Fruit fly (Drosophila melanogaster): ENCODE measurements around the gene LManIV.

Gene LManIV

dm6 chr2L:8772244-8772643 is at the start of gene LManIV:
TSS of gene LManIV (minus strand) at chr2L:8772344.
- no peak for TF ChIP-seq EcR (GFP tag; optimal IDR thresholded peaks at IDR 0.05)
- no peak for TF ChIP-seq usp (GFP tag; optimal IDR thresholded peaks at IDR 0.05)
- no peak for TF ChIP-seq psq (optimal IDR thresholded peaks at IDR 0.05)
- TF ChIP-seq CG8478 (optimal IDR thresholded peaks at IDR 0.05): no peak
- no peak for TF ChIP-seq pan (optimal IDR thresholded peaks at IDR 0.05)
- no peak for TF ChIP-seq Dll (optimal IDR thresholded peaks at IDR 0.05)

- TF ChIP-seq EcR (GFP tag; optimal IDR thresholded peaks at IDR 0.05) (no peak), usp (GFP tag; optimal IDR thresholded peaks at IDR 0.05) (no peak), CG8478 (optimal IDR thresholded peaks at IDR 0.05) (no peak), psq (optimal IDR thresholded peaks at IDR 0.05) (no peak), pan (optimal IDR thresholded peaks at IDR 0.05) (no peak), Dll (optimal IDR thresholded peaks at IDR 0.05) (no peak)
These were observed 48.4 kb upstream of the LManIV start for dm6 chr2L:8820539-8820938.

dm6 chr2L:8817343-8817742 is 45.2 kb upstream of the LManIV start:
- TF ChIP-seq usp (GFP tag; optimal IDR thresholded peaks at IDR 0.05) (no peak), CG8478 (optimal IDR thresholded peaks at IDR 0.05) (no peak), EcR (GFP tag; optimal IDR thresholded peaks at IDR 0.05) (no peak), pan (optimal IDR thresholded peaks at IDR 0.05) (no peak), Dll (optimal IDR thresholded peaks at IDR 0.05) (no peak), psq (optimal IDR thresholded peaks at IDR 0.05) (no peak)

dm6 chr2L:8809812-8810211 is 37.7 kb upstream of the LManIV start:
- TF ChIP-seq usp (GFP tag; optimal IDR thresholded peaks at IDR 0.05) (no peak), CG8478 (optimal IDR thresholded peaks at IDR 0.05) (no peak), Dll (optimal IDR thresholded peaks at IDR 0.05) (no peak), EcR (GFP tag; optimal IDR thresholded peaks at IDR 0.05) (no peak)

DNA sequence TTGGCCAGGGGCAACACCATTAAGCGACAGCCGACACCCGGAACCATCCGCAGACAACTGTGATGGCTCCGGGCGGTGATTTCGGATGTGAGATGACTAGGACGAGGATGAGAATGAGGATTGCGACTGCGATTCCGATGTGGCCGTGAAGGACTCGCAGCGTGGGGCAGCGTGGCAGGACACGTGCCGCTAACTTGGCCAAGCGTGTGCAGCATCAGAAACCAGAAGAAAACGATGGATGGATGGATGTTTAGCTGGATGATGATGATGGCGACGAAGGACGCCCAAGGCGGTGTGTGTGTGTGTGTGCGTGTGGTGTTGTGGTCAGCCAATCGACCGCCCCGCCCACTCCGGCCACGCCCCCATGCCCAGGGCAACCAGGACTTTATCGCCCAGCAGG is 32.0 kb upstream of the LManIV start:
- TF ChIP-seq EcR (GFP tag; optimal IDR thresholded peaks at IDR 0.05) (no peak), pan (optimal IDR thresholded peaks at IDR 0.05) (no peak), psq (optimal IDR thresholded peaks at IDR 0.05) (no peak), Dll (optimal IDR thresholded peaks at IDR 0.05) (no peak), CG8478 (optimal IDR thresholded peaks at IDR 0.05) (no peak), usp (GFP tag; optimal IDR thresholded peaks at IDR 0.05) (no peak)

DNA sequence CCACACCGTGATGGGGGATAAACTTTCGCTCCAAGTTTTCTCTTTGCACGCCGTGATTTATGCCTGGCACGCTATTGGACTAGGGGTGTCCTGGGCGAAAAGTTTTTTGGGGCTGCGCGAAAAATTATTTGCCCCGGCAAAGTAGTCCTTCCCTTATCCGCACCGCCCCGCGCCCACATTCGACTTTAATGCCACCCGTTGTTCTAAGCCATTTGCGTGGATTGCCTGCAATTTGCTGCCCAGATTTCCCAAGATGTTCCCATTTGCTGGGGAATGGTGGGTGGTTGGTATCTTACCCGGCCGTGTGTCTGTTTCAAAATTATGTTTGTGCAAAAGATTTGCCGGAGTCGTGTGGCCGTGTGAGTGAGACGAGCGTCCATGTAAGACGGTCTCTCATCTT is 26.9 kb upstream of the LManIV start:
- TF ChIP-seq psq (optimal IDR thresholded peaks at IDR 0.05) (no peak), usp (GFP tag; optimal IDR thresholded peaks at IDR 0.05) (no peak), pan (optimal IDR thresholded peaks at IDR 0.05) (no peak), Dll (optimal IDR thresholded peaks at IDR 0.05) (no peak), EcR (GFP tag; optimal IDR thresholded peaks at IDR 0.05) (no peak)

DNA sequence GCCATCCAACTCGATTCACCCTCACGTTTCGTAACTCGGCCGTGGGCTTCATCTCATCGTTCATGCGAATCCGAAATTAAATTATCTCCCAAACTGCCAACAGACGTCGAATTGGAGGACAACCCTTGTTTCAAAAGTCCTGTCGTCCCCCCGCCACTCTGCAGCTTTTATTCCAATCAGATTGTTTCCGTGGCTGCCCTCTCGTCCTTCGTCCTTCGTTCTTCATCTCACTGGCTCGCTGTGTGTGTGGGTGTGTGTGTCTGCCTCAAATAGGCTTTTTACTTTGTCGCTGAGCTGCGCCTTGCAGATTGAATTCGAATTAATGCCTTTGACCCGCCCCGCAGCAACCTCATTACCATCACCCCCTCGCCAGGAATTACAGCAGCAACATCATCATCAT is 22.0 kb upstream of the LManIV start:
- no peak for TF ChIP-seq pan (optimal IDR thresholded peaks at IDR 0.05)
- no peak for TF ChIP-seq EcR (GFP tag; optimal IDR thresholded peaks at IDR 0.05)
- TF ChIP-seq usp (GFP tag; optimal IDR thresholded peaks at IDR 0.05): no peak
- no peak for TF ChIP-seq psq (optimal IDR thresholded peaks at IDR 0.05)
- TF ChIP-seq Dll (optimal IDR thresholded peaks at IDR 0.05): no peak
- TF ChIP-seq CG8478 (optimal IDR thresholded peaks at IDR 0.05): no peak

DNA sequence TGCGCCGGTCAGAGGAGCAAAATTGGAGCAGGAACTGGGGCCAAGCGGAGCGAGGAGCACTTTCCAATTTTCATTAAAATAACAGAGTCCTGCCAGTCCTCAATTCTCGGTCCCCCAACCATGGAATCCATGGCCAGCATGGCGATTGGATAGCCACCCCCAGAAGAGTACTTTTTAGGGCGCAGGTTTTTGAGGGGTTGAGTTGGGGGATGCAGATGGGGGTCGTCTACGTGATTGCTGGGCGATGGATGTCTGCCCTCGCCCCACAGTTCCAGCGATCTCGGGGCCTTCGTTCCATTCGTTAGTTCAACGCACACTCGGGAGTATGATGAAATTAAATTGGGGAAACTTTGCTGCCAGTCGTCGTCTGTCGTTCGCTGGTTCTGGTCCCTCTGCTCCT is 19.6 kb upstream of the LManIV start:
- no peak for TF ChIP-seq psq (optimal IDR thresholded peaks at IDR 0.05)
- TF ChIP-seq CG8478 (optimal IDR thresholded peaks at IDR 0.05): no peak
- no peak for TF ChIP-seq usp (GFP tag; optimal IDR thresholded peaks at IDR 0.05)
- no peak for TF ChIP-seq EcR (GFP tag; optimal IDR thresholded peaks at IDR 0.05)
- no peak for TF ChIP-seq Dll (optimal IDR thresholded peaks at IDR 0.05)

dm6 chr2L:8787575-8787974 is 15.4 kb upstream of the LManIV start:
- TF ChIP-seq Dll (optimal IDR thresholded peaks at IDR 0.05) (no peak), psq (optimal IDR thresholded peaks at IDR 0.05) (no peak), usp (GFP tag; optimal IDR thresholded peaks at IDR 0.05) (no peak), EcR (GFP tag; optimal IDR thresholded peaks at IDR 0.05) (no peak), CG8478 (optimal IDR thresholded peaks at IDR 0.05) (no peak), pan (optimal IDR thresholded peaks at IDR 0.05) (no peak)

- TF ChIP-seq CG8478 (optimal IDR thresholded peaks at IDR 0.05): no peak
- TF ChIP-seq usp (GFP tag; optimal IDR thresholded peaks at IDR 0.05): no peak
- TF ChIP-seq EcR (GFP tag; optimal IDR thresholded peaks at IDR 0.05): no peak
- no peak for TF ChIP-seq pan (optimal IDR thresholded peaks at IDR 0.05)
- no peak for TF ChIP-seq Dll (optimal IDR thresholded peaks at IDR 0.05)
- no peak for TF ChIP-seq psq (optimal IDR thresholded peaks at IDR 0.05)
These were observed 12.6 kb upstream of the LManIV start for dm6 chr2L:8784731-8785130.

dm6 chr2L:8782400-8782799 is 10.3 kb upstream of the LManIV start, which contains the start of gene CG42710:
TSS of gene CG42710 (minus strand) at chr2L:8782500.
- no peak for TF ChIP-seq psq (optimal IDR thresholded peaks at IDR 0.05)
- TF ChIP-seq usp (GFP tag; optimal IDR thresholded peaks at IDR 0.05): no peak
- no peak for TF ChIP-seq Dll (optimal IDR thresholded peaks at IDR 0.05)
- TF ChIP-seq CG8478 (optimal IDR thresholded peaks at IDR 0.05): no peak
- no peak for TF ChIP-seq EcR (GFP tag; optimal IDR thresholded peaks at IDR 0.05)
- no peak for TF ChIP-seq pan (optimal IDR thresholded peaks at IDR 0.05)

dm6 chr2L:8781152-8781551 is 9.0 kb upstream of the LManIV start, which contains the start of gene LManVI:
TSS of gene LManVI (minus strand) at chr2L:8781252.
- no peak for TF ChIP-seq usp (GFP tag; optimal IDR thresholded peaks at IDR 0.05)

DNA sequence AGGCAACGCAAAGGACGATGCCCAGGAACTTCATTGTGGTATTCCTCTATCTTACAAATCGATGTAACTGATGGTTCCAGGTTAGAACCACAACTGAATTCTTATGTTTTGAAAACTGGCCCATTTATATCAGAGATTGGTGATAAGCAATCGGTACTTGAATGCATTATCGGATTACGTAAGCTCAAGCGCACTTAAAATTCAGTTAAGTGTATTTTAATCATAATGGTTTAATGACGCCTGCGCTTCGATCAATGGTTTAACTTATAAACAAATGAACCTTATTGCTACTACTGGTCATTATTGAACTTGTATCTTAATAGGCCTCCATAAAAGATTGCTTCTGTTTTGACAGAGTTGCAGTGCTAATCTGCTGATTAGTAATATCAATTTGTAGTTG is 4.0 kb upstream of the LManIV start, which contains the start of gene LManV:
Gene LManV (minus strand): TSS at position 101 of the 400 bp plus-strand sequence.
- TF ChIP-seq Dll (optimal IDR thresholded peaks at IDR 0.05) (no peak), EcR (GFP tag; optimal IDR thresholded peaks at IDR 0.05) (no peak), psq (optimal IDR thresholded peaks at IDR 0.05) (no peak), pan (optimal IDR thresholded peaks at IDR 0.05) (no peak), usp (GFP tag; optimal IDR thresholded peaks at IDR 0.05) (no peak), CG8478 (optimal IDR thresholded peaks at IDR 0.05) (no peak)
